Worm (Caenorhabditis elegans) whole organism, dauer: ENCODE data around the gene upb-1.

Source experiments
- unc-62 ChIP-seq: sonication (generic microtip); optimal IDR thresholded peaks from 2 replicates; lab custom pipeline; 2017; ENCODE audit warnings: missing biosample characterization, missing genetic modification reagents, missing genetic modification characterization

upb-1 gene

DNA sequence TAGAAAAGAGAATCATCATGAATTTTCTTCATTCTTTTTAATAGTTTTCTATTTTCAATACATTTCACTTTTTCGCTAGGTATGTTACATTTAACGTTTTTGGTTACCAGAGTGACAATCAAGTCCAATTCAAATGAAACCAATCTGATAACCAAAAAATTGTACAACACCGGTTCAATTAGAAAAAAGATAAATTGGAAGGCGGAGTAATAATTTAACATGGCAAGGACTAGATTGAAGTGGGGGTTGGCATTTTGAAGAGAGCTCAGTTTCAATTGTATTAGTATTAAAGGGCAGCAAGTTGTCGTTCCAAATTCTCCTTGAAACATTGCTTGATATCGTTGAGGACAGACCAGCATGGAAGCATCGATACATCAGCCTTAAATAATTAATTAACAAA lies 37.2 kb downstream of the upb-1 start:
- no peak for TF ChIP-seq unc-62

DNA sequence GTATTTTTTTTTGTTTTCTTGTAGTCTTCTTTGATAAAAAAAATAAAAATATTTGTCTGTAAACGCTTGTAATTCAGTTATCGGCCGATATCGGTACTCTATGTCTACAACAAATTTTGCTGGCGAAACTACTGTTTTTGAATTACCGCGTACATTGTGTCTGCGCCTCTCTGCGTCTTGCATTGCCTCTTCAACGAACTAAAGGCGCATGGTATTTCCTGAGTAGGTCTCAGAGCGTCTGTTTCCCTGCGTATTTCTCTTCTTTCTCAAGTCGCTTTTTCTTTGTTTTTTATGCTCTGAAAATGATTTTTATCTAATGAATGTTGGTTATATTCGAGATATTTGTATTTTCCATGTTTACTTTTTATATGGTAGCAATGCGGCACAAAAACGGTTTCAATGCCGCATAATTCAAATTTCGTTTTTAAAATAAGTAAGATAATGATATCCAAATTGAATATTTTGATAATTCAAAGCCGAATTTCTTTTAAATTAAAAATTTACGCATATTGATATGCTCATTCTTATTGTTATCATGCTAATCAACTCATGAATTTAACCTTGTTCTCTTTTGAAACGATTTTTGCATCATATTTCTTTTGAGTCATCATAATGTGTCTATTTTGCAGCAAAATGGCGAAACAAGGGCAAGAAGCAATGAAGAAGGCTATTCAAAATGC lies 39.0 kb downstream of the upb-1 start, which contains the start of gene phb-2:
Gene phb-2 (plus strand): TSS at position 630 of the 680 bp plus-strand sequence.
- TF ChIP-seq unc-62: no peak

DNA sequence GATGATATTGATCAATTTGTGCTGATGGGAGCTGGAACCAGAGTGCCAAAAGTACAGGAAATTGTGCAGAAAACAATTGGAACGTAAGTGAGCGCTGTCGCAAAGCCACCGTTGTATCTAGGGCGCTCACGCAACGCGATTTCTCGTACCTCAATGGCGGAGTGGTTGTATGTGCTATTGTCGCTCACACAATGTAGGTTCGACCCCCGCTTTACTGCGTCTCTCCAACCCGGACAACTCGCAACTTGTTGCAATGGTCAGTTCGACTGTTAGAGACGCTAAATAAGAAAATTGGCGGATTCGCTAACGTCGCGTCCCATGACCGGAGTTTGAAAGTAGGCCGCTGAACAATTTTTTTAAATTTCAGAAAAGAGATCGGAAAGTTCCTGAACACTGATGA lies 41.4 kb downstream of the upb-1 start:
- TF ChIP-seq unc-62: no peak

DNA sequence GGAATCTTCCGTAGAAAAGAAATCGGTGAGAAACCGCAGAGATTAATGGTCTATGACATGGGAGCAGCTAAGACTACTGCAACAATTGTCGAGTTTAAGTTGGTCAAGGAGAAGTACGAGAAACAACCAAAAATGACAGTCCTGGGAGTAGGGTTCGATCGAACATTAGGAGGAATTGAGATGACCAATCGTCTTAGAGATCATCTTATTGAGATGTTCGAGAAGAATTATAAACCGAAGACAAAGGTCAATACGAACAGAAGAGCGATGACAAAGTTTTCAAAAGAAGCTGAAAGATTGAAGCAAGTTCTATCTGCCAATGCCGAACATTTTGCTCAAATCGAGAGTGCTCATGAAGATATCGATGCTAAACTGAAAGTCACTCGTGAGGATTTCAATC lies 41.9 kb downstream of the upb-1 start:
- no peak for TF ChIP-seq unc-62

DNA sequence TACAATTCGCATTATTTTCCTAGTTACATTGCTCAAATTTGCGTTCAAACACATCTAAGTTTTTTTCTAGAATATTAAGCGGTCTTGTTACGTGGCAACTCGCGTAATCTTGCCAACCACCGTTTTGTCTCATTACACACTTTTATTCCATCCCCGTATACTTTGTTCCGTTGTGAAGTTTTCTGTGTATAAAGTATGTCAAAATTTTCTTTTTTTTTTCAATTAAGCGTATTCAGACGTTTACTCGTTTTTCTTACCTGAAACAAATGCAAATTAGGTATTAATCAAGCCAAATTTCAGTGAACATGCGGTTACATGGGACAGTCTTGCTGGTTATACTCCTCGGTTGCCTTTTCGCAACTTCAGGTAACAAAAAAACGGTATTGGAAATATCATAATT lies 42.9 kb downstream of the upb-1 start, which contains the start of gene T24H7.2:
Gene T24H7.2 (plus strand): TSS at position 301 of the 400 bp plus-strand sequence.
- TF ChIP-seq unc-62: no peak

DNA sequence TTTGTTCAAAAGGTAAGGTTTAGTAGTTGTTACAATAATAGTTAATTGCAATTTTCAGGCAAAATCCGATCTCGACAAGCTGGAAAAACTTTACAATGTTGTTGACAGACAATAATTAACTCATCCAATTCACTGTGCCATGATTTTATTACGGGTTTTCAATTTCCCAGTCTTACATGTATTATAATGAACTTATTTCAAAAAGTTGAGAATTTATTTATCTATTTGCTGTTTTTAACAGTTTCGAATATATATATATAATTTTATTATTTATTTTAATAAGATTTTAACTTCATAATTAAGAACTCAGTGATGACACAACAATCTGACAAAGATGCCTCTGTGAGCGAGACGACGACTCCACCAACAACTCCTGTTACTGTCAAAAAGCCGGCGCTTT lies 43.8 kb downstream of the upb-1 start, which contains the start of gene lelo-1:
Gene lelo-1 (plus strand): TSS at position 301 of the 400 bp plus-strand sequence.
- TF ChIP-seq unc-62: no peak

DNA sequence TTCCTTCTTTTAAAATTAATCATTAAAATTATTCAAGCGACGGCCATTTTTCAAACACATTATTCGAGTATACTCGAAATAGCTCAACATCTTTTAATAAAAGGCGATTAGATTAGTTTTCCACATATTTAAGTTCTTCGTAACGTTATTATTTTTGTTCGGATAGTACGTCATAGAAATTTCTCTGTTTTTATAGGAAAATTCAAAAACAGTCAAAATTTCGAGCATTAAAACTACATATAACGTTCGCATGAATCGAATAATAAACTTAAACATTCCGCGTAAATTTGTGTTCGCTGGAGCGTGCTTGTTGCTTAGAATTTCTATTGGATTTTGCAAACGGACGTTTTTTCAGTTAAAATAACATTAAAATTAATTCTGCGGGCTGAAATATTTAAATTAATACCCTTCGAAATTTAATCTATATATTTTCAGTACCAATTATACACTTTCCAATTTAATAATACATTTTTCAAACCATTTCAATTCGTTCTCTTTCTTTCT lies 44.6 kb downstream of the upb-1 start, which contains the start of gene blos-4:
Gene blos-4 (plus strand): TSS at position 51 of the 504 bp plus-strand sequence.
- no peak for TF ChIP-seq unc-62

DNA sequence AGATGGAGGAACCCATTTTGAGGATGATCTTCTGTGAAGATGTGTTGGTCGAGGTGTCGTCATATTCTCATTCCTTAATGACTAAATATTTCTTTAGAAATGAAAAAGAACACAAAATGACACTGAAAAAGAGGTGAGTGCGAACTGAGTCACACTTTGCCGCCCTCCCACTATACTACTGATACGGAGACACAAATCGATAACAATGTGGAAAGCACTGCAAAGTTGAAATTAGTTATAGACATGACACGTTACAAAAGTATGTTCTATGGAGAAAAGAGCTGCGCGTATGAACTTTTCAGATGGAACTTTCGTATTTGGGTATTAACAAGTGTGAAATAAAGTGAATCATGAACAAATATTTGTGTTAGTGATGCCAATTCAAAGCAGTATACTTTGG lies 45.7 kb downstream of the upb-1 start, which contains the start of gene tat-4:
Gene tat-4 (minus strand): TSS at position 117 of the 400 bp plus-strand sequence.
- TF ChIP-seq unc-62: no peak

DNA sequence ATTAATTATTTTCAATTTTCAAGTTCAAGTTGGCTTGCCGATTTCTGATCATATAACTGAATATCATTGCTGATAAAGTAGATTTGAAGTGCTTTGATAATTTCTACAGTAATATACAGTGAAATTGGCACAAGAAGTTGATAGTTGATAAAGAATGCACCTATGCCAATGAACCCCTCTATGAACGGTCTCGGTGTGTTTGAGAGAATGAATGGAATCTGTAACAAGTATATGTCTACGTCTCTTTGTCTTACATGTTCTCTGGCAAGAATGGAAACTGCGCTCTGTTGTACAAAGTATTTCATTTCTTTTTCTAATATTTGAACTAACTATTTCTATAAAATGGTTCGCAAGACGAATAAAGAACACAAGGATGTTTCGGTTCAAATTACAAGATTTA lies 48.1 kb downstream of the upb-1 start, which contains the start of gene T24H7.8:
Gene T24H7.8 (plus strand): TSS at position 301 of the 400 bp plus-strand sequence.
- TF ChIP-seq unc-62: no peak
